Fruit fly (Drosophila melanogaster) whole organism, larva: ENCODE results near the gene hoe1.

Source experiments
- noc ChIP-seq: fragments of 200-800 bp; sonication (Bioruptor generic); optimal IDR thresholded peaks from 3 replicates; lab custom pipeline; 2019; ENCODE audit warnings: missing biosample characterization, mild to moderate bottlenecking, missing genetic modification characterization, moderate library complexity

The hoe1 gene

dm6 chr2L:4898165-4898564 lies 34.0 kb downstream of the hoe1 start:
- TF ChIP-seq noc = no peak

DNA sequence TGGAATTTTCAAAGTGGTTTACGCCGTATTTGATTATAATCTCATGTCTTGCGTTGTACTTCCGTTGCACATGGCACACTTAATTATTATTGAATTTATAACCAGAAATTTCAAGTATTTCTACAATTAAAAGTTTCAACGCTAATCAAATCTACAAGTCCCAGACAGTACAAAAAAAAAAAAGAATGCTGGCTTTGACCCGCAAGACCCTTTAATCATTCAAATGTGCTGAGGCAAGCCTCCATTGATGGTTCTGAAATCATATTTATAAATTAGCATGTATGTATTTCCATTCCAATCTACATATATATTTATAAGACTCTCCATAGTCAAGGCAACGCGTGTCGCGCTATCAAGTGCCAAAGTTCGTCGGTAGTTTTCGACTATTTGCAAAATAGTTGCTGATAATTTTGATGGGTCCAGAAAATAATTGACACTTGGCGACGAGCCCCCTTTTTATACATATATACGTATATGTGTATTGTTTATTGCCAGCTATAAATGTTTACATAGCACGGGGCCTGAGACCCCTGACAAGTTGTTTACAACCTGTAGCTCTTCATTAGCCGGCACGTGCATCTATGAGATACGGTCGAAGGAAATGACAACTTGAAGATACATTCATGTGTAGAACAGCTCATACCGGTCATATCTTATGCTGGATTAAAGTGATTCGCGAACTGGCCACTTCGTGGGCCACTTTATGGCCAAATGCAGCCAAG lies 35.5 kb downstream of the hoe1 start:
- TF ChIP-seq noc = peak; percentile 68

dm6 chr2L:4895902-4896301 lies 36.3 kb downstream of the hoe1 start:
- TF ChIP-seq noc = no peak

- TF ChIP-seq noc = no peak
Observed at dm6 chr2L:4893612-4894011, 38.6 kb downstream of the hoe1 start.

dm6 chr2L:4891914-4892469 lies 40.2 kb downstream of the hoe1 start, which contains the start of gene CG3036:
Gene CG3036, plus strand, starts transcription at chr2L:4892112.
- TF ChIP-seq noc = no peak

- no peak for TF ChIP-seq noc
Observed at dm6 chr2L:4889451-4890045, 42.6 kb downstream of the hoe1 start, which contains the start of gene CG15625. Gene CG15625, plus strand, starts transcription at chr2L:4889995.

- no peak for TF ChIP-seq noc
Observed at dm6 chr2L:4888541-4888940, 43.6 kb downstream of the hoe1 start.

- TF ChIP-seq noc = peak; percentile 79
Observed at dm6 chr2L:4887382-4888219, 44.6 kb downstream of the hoe1 start.

- no peak for TF ChIP-seq noc
Observed at dm6 chr2L:4886645-4887044, 45.5 kb downstream of the hoe1 start.

dm6 chr2L:4886132-4886531 lies 46.1 kb downstream of the hoe1 start:
- no peak for TF ChIP-seq noc

DNA sequence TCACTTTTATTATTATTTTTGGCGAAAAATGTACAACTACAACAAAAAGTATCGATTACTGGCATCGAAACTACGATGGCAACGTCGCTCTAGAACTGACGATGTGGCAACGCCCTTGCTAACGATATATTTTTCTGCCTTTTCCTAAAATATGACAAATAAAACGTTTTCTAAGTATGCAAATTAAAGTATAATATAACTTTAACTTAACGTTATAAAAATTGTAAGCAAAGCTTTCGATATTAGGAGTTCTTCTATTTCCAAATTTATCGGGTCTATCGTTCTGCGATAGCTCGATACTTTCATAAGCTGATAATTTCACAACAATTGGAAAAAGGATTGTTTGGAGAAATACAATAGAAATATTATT lies 49.2 kb downstream of the hoe1 start, which contains the start of the genes Cf2 and CG3008:
Gene Cf2, minus strand, starts transcription at position 85 of the 370 bp plus-strand sequence.
Gene CG3008, plus strand, starts transcription at position 276 of the 370 bp plus-strand sequence.
- no peak for TF ChIP-seq noc

dm6 chr2L:4882131-4883022 lies 49.8 kb downstream of the hoe1 start:
- TF ChIP-seq noc = no peak

DNA sequence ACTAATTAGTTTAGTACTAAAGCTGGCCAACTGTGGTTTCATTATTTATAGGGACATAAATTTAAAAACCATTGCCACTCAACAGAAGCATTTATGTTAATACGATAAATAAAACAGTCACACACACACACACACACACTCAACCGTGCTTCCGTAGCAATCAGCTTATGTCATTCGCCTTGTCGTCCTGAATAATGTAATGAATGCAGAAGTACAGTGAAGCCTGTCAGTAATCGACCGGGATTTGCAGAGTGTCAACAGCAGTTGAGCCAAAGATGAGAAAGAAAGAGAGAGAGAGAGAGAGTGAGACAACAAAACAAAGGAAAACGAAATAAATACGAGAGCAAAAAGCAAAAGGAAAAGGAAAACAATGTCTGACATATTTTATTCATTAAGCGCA lies 63.8 kb downstream of the hoe1 start:
- no peak for TF ChIP-seq noc

DNA sequence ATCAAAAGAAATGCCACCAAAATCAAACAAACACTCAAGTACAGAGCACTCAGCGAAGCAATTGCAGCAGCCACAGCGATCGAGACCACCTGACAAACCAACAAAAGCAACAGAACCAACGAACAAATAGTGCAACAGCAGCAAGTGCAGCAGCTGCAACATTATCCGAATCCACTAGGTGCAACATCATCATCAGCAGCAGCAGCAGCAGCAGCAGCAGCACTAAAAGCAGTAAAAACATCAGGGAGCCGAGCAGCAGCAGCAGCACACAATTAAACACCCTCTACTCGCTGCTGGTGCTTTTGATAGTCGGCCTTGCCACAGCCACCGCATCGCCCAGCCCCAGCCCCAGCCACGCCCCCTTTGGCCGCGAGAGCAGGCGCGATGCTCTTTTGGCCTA lies 66.8 kb downstream of the hoe1 start:
- TF ChIP-seq noc = no peak

- no peak for TF ChIP-seq noc
Observed at dm6 chr2L:4861503-4861902, 70.7 kb downstream of the hoe1 start.
